Worm (Caenorhabditis elegans): ENCODE results near the gene T24D5.6.
A peak's percentile ranks its signal among the peaks of the same experiment; 100 is the strongest.

The T24D5.6 gene

ce11 chrX:12603322-12603984 is at the start of gene T24D5.6, which contains the start of gene R09A8.9:
Gene T24D5.6 (plus strand): TSS chrX:12603622.
Gene R09A8.9 (plus strand): TSS chrX:12603934.
- no peak for TF ChIP-seq ztf-29 (GFP tag; IDR thresholded peaks at IDR 0.05)
- TF ChIP-seq T22C8.4 (GFP tag; IDR thresholded peaks at IDR 0.05): no peak
- TF ChIP-seq flt-1 (GFP tag; IDR thresholded peaks at IDR 0.05): no peak
- TF ChIP-seq cog-1 (tag; optimal IDR thresholded peaks at IDR 0.05): no peak
- no peak for TF ChIP-seq tab-1 (GFP tag; IDR thresholded peaks at IDR 0.05)
- TF ChIP-seq klf-2 (GFP tag; conservative IDR thresholded peaks at IDR 0.05): no peak
- TF ChIP-seq med-1 (GFP tag; optimal IDR thresholded peaks at IDR 0.05; ENCODE audit: insufficient read depth): no peak
- no peak for TF ChIP-seq ref-1 (GFP tag; conservative IDR thresholded peaks at IDR 0.05)
- no peak for TF ChIP-seq ztf-23 (GFP tag; IDR thresholded peaks at IDR 0.05)

- TF ChIP-seq cog-1 (tag; optimal IDR thresholded peaks at IDR 0.05) (peak; percentile 89), T22C8.4 (GFP tag; IDR thresholded peaks at IDR 0.05) (peak; percentile 94), ref-1 (GFP tag; conservative IDR thresholded peaks at IDR 0.05) (peak; percentile 96), klf-2 (GFP tag; conservative IDR thresholded peaks at IDR 0.05) (peak; percentile 95), flt-1 (GFP tag; IDR thresholded peaks at IDR 0.05) (peak; percentile 98), med-1 (GFP tag; optimal IDR thresholded peaks at IDR 0.05; ENCODE audit: insufficient read depth) (peak; percentile 80), tab-1 (GFP tag; IDR thresholded peaks at IDR 0.05) (peak; percentile 98), ztf-23 (GFP tag; IDR thresholded peaks at IDR 0.05) (peak; percentile 96), ztf-29 (GFP tag; IDR thresholded peaks at IDR 0.05) (peak; percentile 97)
Measured at ce11 chrX:12563589-12563988, 39.8 kb upstream of the T24D5.6 start.

ce11 chrX:12574473-12574872 is 28.9 kb upstream of the T24D5.6 start, which contains the start of gene T24D5.1:
Gene T24D5.1 (plus strand): TSS chrX:12574773.
- no peak for TF ChIP-seq T22C8.4 (GFP tag; IDR thresholded peaks at IDR 0.05)
- TF ChIP-seq cog-1 (tag; optimal IDR thresholded peaks at IDR 0.05): no peak
- TF ChIP-seq ztf-23 (GFP tag; IDR thresholded peaks at IDR 0.05): no peak
- no peak for TF ChIP-seq med-1 (GFP tag; optimal IDR thresholded peaks at IDR 0.05; ENCODE audit: insufficient read depth)
- TF ChIP-seq ref-1 (GFP tag; conservative IDR thresholded peaks at IDR 0.05): no peak
- TF ChIP-seq flt-1 (GFP tag; IDR thresholded peaks at IDR 0.05): no peak
- TF ChIP-seq klf-2 (GFP tag; conservative IDR thresholded peaks at IDR 0.05): no peak
- no peak for TF ChIP-seq ztf-29 (GFP tag; IDR thresholded peaks at IDR 0.05)
- no peak for TF ChIP-seq tab-1 (GFP tag; IDR thresholded peaks at IDR 0.05)

- TF ChIP-seq ztf-23 (GFP tag; IDR thresholded peaks at IDR 0.05) (no peak), cog-1 (tag; optimal IDR thresholded peaks at IDR 0.05) (no peak), klf-2 (GFP tag; conservative IDR thresholded peaks at IDR 0.05) (no peak), med-1 (GFP tag; optimal IDR thresholded peaks at IDR 0.05; ENCODE audit: insufficient read depth) (no peak), ref-1 (GFP tag; conservative IDR thresholded peaks at IDR 0.05) (no peak), T22C8.4 (GFP tag; IDR thresholded peaks at IDR 0.05) (no peak), tab-1 (GFP tag; IDR thresholded peaks at IDR 0.05) (no peak), ztf-29 (GFP tag; IDR thresholded peaks at IDR 0.05) (no peak), flt-1 (GFP tag; IDR thresholded peaks at IDR 0.05) (no peak)
Measured at ce11 chrX:12579774-12580173, 23.6 kb upstream of the T24D5.6 start, which contains the start of gene T24D5.3. Gene T24D5.3 (plus strand): TSS chrX:12580074.

ce11 chrX:12583497-12583896 is 19.9 kb upstream of the T24D5.6 start:
- no peak for TF ChIP-seq ref-1 (GFP tag; conservative IDR thresholded peaks at IDR 0.05)
- TF ChIP-seq tab-1 (GFP tag; IDR thresholded peaks at IDR 0.05): no peak
- TF ChIP-seq flt-1 (GFP tag; IDR thresholded peaks at IDR 0.05): no peak
- no peak for TF ChIP-seq med-1 (GFP tag; optimal IDR thresholded peaks at IDR 0.05; ENCODE audit: insufficient read depth)
- TF ChIP-seq ztf-23 (GFP tag; IDR thresholded peaks at IDR 0.05): no peak
- no peak for TF ChIP-seq T22C8.4 (GFP tag; IDR thresholded peaks at IDR 0.05)
- TF ChIP-seq ztf-29 (GFP tag; IDR thresholded peaks at IDR 0.05): no peak
- TF ChIP-seq klf-2 (GFP tag; conservative IDR thresholded peaks at IDR 0.05): no peak
- TF ChIP-seq cog-1 (tag; optimal IDR thresholded peaks at IDR 0.05): no peak

- TF ChIP-seq ztf-29 (GFP tag; IDR thresholded peaks at IDR 0.05) (no peak), med-1 (GFP tag; optimal IDR thresholded peaks at IDR 0.05; ENCODE audit: insufficient read depth) (no peak), tab-1 (GFP tag; IDR thresholded peaks at IDR 0.05) (no peak), cog-1 (tag; optimal IDR thresholded peaks at IDR 0.05) (no peak), flt-1 (GFP tag; IDR thresholded peaks at IDR 0.05) (no peak), ztf-23 (GFP tag; IDR thresholded peaks at IDR 0.05) (no peak), T22C8.4 (GFP tag; IDR thresholded peaks at IDR 0.05) (no peak), ref-1 (GFP tag; conservative IDR thresholded peaks at IDR 0.05) (no peak), klf-2 (GFP tag; conservative IDR thresholded peaks at IDR 0.05) (no peak)
Measured at ce11 chrX:12586352-12586751, 17.1 kb upstream of the T24D5.6 start, which contains the start of gene T24D5.2. Gene T24D5.2 (minus strand): TSS chrX:12586452.

ce11 chrX:12589503-12589902 is 13.9 kb upstream of the T24D5.6 start:
- TF ChIP-seq flt-1 (GFP tag; IDR thresholded peaks at IDR 0.05): no peak
- TF ChIP-seq cog-1 (tag; optimal IDR thresholded peaks at IDR 0.05): no peak
- no peak for TF ChIP-seq ztf-23 (GFP tag; IDR thresholded peaks at IDR 0.05)
- no peak for TF ChIP-seq med-1 (GFP tag; optimal IDR thresholded peaks at IDR 0.05; ENCODE audit: insufficient read depth)
- no peak for TF ChIP-seq ztf-29 (GFP tag; IDR thresholded peaks at IDR 0.05)
- TF ChIP-seq ref-1 (GFP tag; conservative IDR thresholded peaks at IDR 0.05): no peak
- no peak for TF ChIP-seq tab-1 (GFP tag; IDR thresholded peaks at IDR 0.05)
- TF ChIP-seq T22C8.4 (GFP tag; IDR thresholded peaks at IDR 0.05): no peak
- no peak for TF ChIP-seq klf-2 (GFP tag; conservative IDR thresholded peaks at IDR 0.05)

- TF ChIP-seq ref-1 (GFP tag; conservative IDR thresholded peaks at IDR 0.05): no peak
- TF ChIP-seq ztf-29 (GFP tag; IDR thresholded peaks at IDR 0.05): no peak
Measured at ce11 chrX:12595217-12595616, 8.2 kb upstream of the T24D5.6 start.

- no peak for TF ChIP-seq med-1 (GFP tag; optimal IDR thresholded peaks at IDR 0.05; ENCODE audit: insufficient read depth)
- TF ChIP-seq ztf-29 (GFP tag; IDR thresholded peaks at IDR 0.05): no peak
- TF ChIP-seq klf-2 (GFP tag; conservative IDR thresholded peaks at IDR 0.05): no peak
- TF ChIP-seq T22C8.4 (GFP tag; IDR thresholded peaks at IDR 0.05): no peak
- TF ChIP-seq cog-1 (tag; optimal IDR thresholded peaks at IDR 0.05): no peak
- no peak for TF ChIP-seq ref-1 (GFP tag; conservative IDR thresholded peaks at IDR 0.05)
- TF ChIP-seq flt-1 (GFP tag; IDR thresholded peaks at IDR 0.05): no peak
- no peak for TF ChIP-seq ztf-23 (GFP tag; IDR thresholded peaks at IDR 0.05)
- no peak for TF ChIP-seq tab-1 (GFP tag; IDR thresholded peaks at IDR 0.05)
Measured at ce11 chrX:12595954-12596353, 7.5 kb upstream of the T24D5.6 start.

All from whole organism, midembryonic.